Worm (Caenorhabditis elegans) whole organism, mixed stage, embryonic: Measurements from ENCODE around the gene mam-1.

Experiments used
- elt-3 ChIP-seq: fragments of 150-350 bp; optimal IDR thresholded peaks from 2 replicates; lab custom pipeline; 2014; ENCODE audit warnings: missing biosample characterization, missing genetic modification characterization
- lsy-2 ChIP-seq: fragments of 150-350 bp; optimal IDR thresholded peaks from 2 replicates; lab custom pipeline; 2014; ENCODE audit warnings: missing biosample characterization, missing genetic modification characterization
- mep-1 ChIP-seq: fragments of 150-350 bp; optimal IDR thresholded peaks from 2 replicates; lab custom pipeline; 2017; ENCODE audit warnings: missing biosample characterization, missing genetic modification reagents, missing genetic modification characterization, inconsistent platforms
- pha-4 ChIP-seq: fragments of 150-350 bp; optimal IDR thresholded peaks from 2 replicates; lab custom pipeline; 2018; ENCODE audit warnings: missing biosample characterization, missing genetic modification reagents, missing genetic modification characterization
- unc-62 ChIP-seq: fragments of 150-350 bp; optimal IDR thresholded peaks from 2 replicates; lab custom pipeline; 2014; ENCODE audit warnings: missing biosample characterization, missing genetic modification reagents, missing genetic modification characterization

DNA sequence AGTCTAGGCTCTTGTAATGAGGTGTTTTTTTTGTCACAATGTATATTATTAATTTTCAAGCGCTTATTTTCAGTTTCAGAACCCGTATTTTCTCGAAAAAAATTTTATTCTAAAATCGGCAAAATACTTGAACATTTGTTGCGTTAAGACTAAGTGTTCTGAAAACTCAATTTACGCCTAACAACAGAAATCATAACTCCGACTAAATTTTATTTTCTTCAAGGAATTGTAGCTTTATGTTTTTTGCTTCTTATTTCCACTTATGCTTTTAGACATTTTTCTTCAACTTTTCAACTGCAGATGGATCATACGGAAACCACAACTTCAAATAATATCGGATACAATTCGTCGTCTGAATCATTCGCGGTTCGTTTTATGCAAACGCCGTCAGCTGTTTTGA, 45.3 kb upstream of the mam-1 start, which contains the start of gene F35H12.1:
- TF ChIP-seq mep-1 = no peak
- TF ChIP-seq pha-4 = no peak
- no peak for TF ChIP-seq unc-62 (GFP tag; lab: Kevin White, UChicago)
- TF ChIP-seq elt-3 = no peak
- no peak for TF ChIP-seq lsy-2 (tag; lab: Kevin White, UChicago)
